Worm (Caenorhabditis elegans): Measurements from ENCODE around the gene fipr-5.
A peak's percentile ranks its signal among the peaks of the same experiment; 100 is the strongest.

The fipr-5 gene

ce11 chrV:10239861-10240260 is 18.6 kb upstream of the fipr-5 start, which contains the start of gene fipr-8:
Gene fipr-8, minus strand, starts transcription at chrV:10239961.
- TF ChIP-seq tab-1 (GFP tag; IDR thresholded peaks at IDR 0.05) (no peak), med-1 (GFP tag; optimal IDR thresholded peaks at IDR 0.05; ENCODE audit: insufficient read depth) (no peak)

- TF ChIP-seq tab-1 (GFP tag; IDR thresholded peaks at IDR 0.05) = 0 out of 2 replicates have a peak, but pooled peaks have one; percentile 46
- TF ChIP-seq med-1 (GFP tag; optimal IDR thresholded peaks at IDR 0.05; ENCODE audit: insufficient read depth) = no peak
- no peak for TF ChIP-seq ztf-23 (GFP tag; IDR thresholded peaks at IDR 0.05)
- TF ChIP-seq T22C8.4 (GFP tag; IDR thresholded peaks at IDR 0.05) = no peak
- TF ChIP-seq ztf-29 (GFP tag; IDR thresholded peaks at IDR 0.05) = no peak
- no peak for TF ChIP-seq klf-2 (GFP tag; conservative IDR thresholded peaks at IDR 0.05)
These were observed 17.4 kb upstream of the fipr-5 start, which contains the start of gene fubl-1 for ce11 chrV:10238665-10239064. Gene fubl-1, minus strand, starts transcription at chrV:10238866.

- no peak for TF ChIP-seq med-1 (GFP tag; optimal IDR thresholded peaks at IDR 0.05; ENCODE audit: insufficient read depth)
- no peak for TF ChIP-seq ztf-23 (GFP tag; IDR thresholded peaks at IDR 0.05)
- no peak for TF ChIP-seq ztf-29 (GFP tag; IDR thresholded peaks at IDR 0.05)
- TF ChIP-seq T22C8.4 (GFP tag; IDR thresholded peaks at IDR 0.05) = no peak
- TF ChIP-seq ref-1 (GFP tag; conservative IDR thresholded peaks at IDR 0.05) = no peak
- TF ChIP-seq klf-2 (GFP tag; conservative IDR thresholded peaks at IDR 0.05) = no peak
- TF ChIP-seq cog-1 (tag; optimal IDR thresholded peaks at IDR 0.05) = no peak
- TF ChIP-seq tab-1 (GFP tag; IDR thresholded peaks at IDR 0.05) = no peak
- TF ChIP-seq flt-1 (GFP tag; IDR thresholded peaks at IDR 0.05) = no peak
These were observed 16.8 kb upstream of the fipr-5 start for ce11 chrV:10237959-10238444.

ce11 chrV:10237171-10237570 is 16.0 kb upstream of the fipr-5 start:
- no peak for TF ChIP-seq ztf-29 (GFP tag; IDR thresholded peaks at IDR 0.05)
- no peak for TF ChIP-seq flt-1 (GFP tag; IDR thresholded peaks at IDR 0.05)
- no peak for TF ChIP-seq ref-1 (GFP tag; conservative IDR thresholded peaks at IDR 0.05)
- no peak for TF ChIP-seq klf-2 (GFP tag; conservative IDR thresholded peaks at IDR 0.05)
- no peak for TF ChIP-seq tab-1 (GFP tag; IDR thresholded peaks at IDR 0.05)
- TF ChIP-seq T22C8.4 (GFP tag; IDR thresholded peaks at IDR 0.05) = no peak
- no peak for TF ChIP-seq med-1 (GFP tag; optimal IDR thresholded peaks at IDR 0.05; ENCODE audit: insufficient read depth)
- no peak for TF ChIP-seq ztf-23 (GFP tag; IDR thresholded peaks at IDR 0.05)
- no peak for TF ChIP-seq cog-1 (tag; optimal IDR thresholded peaks at IDR 0.05)

ce11 chrV:10233330-10233729 is 12.1 kb upstream of the fipr-5 start, which contains the start of gene str-182:
Gene str-182, minus strand, starts transcription at chrV:10233430.
- TF ChIP-seq cog-1 (tag; optimal IDR thresholded peaks at IDR 0.05) = no peak
- no peak for TF ChIP-seq ztf-23 (GFP tag; IDR thresholded peaks at IDR 0.05)
- no peak for TF ChIP-seq T22C8.4 (GFP tag; IDR thresholded peaks at IDR 0.05)
- no peak for TF ChIP-seq med-1 (GFP tag; optimal IDR thresholded peaks at IDR 0.05; ENCODE audit: insufficient read depth)
- TF ChIP-seq ref-1 (GFP tag; conservative IDR thresholded peaks at IDR 0.05) = no peak
- TF ChIP-seq ztf-29 (GFP tag; IDR thresholded peaks at IDR 0.05) = no peak
- no peak for TF ChIP-seq klf-2 (GFP tag; conservative IDR thresholded peaks at IDR 0.05)
- no peak for TF ChIP-seq tab-1 (GFP tag; IDR thresholded peaks at IDR 0.05)
- TF ChIP-seq flt-1 (GFP tag; IDR thresholded peaks at IDR 0.05) = no peak

ce11 chrV:10230932-10231331 is 9.7 kb upstream of the fipr-5 start, which contains the start of gene fipr-6:
Gene fipr-6, plus strand, starts transcription at chrV:10231232.
- TF ChIP-seq T22C8.4 (GFP tag; IDR thresholded peaks at IDR 0.05) (no peak), cog-1 (tag; optimal IDR thresholded peaks at IDR 0.05) (no peak), ref-1 (GFP tag; conservative IDR thresholded peaks at IDR 0.05) (no peak), ztf-23 (GFP tag; IDR thresholded peaks at IDR 0.05) (no peak)

ce11 chrV:10229222-10229879 is 8.1 kb upstream of the fipr-5 start, which contains the start of the genes pyt-1 and fipr-7:
Gene pyt-1, minus strand, starts transcription at chrV:10229322.
Gene fipr-7, plus strand, starts transcription at chrV:10229829.
- TF ChIP-seq flt-1 (GFP tag; IDR thresholded peaks at IDR 0.05) (no peak), cog-1 (tag; optimal IDR thresholded peaks at IDR 0.05) (no peak), ztf-29 (GFP tag; IDR thresholded peaks at IDR 0.05) (no peak), tab-1 (GFP tag; IDR thresholded peaks at IDR 0.05) (no peak)

- no peak for TF ChIP-seq ref-1 (GFP tag; conservative IDR thresholded peaks at IDR 0.05)
- no peak for TF ChIP-seq cog-1 (tag; optimal IDR thresholded peaks at IDR 0.05)
- no peak for TF ChIP-seq med-1 (GFP tag; optimal IDR thresholded peaks at IDR 0.05; ENCODE audit: insufficient read depth)
- no peak for TF ChIP-seq ztf-29 (GFP tag; IDR thresholded peaks at IDR 0.05)
- TF ChIP-seq flt-1 (GFP tag; IDR thresholded peaks at IDR 0.05) = no peak
- TF ChIP-seq tab-1 (GFP tag; IDR thresholded peaks at IDR 0.05) = no peak
- TF ChIP-seq T22C8.4 (GFP tag; IDR thresholded peaks at IDR 0.05) = no peak
- no peak for TF ChIP-seq klf-2 (GFP tag; conservative IDR thresholded peaks at IDR 0.05)
- no peak for TF ChIP-seq ztf-23 (GFP tag; IDR thresholded peaks at IDR 0.05)
These were observed 7.1 kb upstream of the fipr-5 start, which contains the start of gene fipr-4 for ce11 chrV:10228360-10228759. Gene fipr-4, minus strand, starts transcription at chrV:10228460.

ce11 chrV:10227333-10227732 is 6.1 kb upstream of the fipr-5 start, which contains the start of gene ttr-19:
Gene ttr-19, minus strand, starts transcription at chrV:10227433.
- no peak for TF ChIP-seq ztf-23 (GFP tag; IDR thresholded peaks at IDR 0.05)
- TF ChIP-seq tab-1 (GFP tag; IDR thresholded peaks at IDR 0.05) = no peak
- no peak for TF ChIP-seq ztf-29 (GFP tag; IDR thresholded peaks at IDR 0.05)
- TF ChIP-seq cog-1 (tag; optimal IDR thresholded peaks at IDR 0.05) = no peak
- TF ChIP-seq med-1 (GFP tag; optimal IDR thresholded peaks at IDR 0.05; ENCODE audit: insufficient read depth) = no peak

- TF ChIP-seq ztf-23 (GFP tag; IDR thresholded peaks at IDR 0.05) (no peak), cog-1 (tag; optimal IDR thresholded peaks at IDR 0.05) (no peak), tab-1 (GFP tag; IDR thresholded peaks at IDR 0.05) (no peak), T22C8.4 (GFP tag; IDR thresholded peaks at IDR 0.05) (no peak), ztf-29 (GFP tag; IDR thresholded peaks at IDR 0.05) (no peak), med-1 (GFP tag; optimal IDR thresholded peaks at IDR 0.05; ENCODE audit: insufficient read depth) (no peak), ref-1 (GFP tag; conservative IDR thresholded peaks at IDR 0.05) (no peak), klf-2 (GFP tag; conservative IDR thresholded peaks at IDR 0.05) (no peak), flt-1 (GFP tag; IDR thresholded peaks at IDR 0.05) (no peak)
These were observed 4.4 kb upstream of the fipr-5 start, which contains the start of gene daf-36 for ce11 chrV:10225610-10226009. Gene daf-36, minus strand, starts transcription at chrV:10225710.
